Fruit fly (Drosophila melanogaster) whole organism, embryonic: Measurements from ENCODE around the gene sinu.

Experiments
- CG10147 ChIP-seq: fragments of 200-800 bp; sonication (Bioruptor generic); optimal IDR thresholded peaks from 2 replicates; lab custom pipeline; 2019; ENCODE audit warnings: missing biosample characterization, mild to moderate bottlenecking, missing genetic modification characterization, moderate library complexity
- CG10959 ChIP-seq: fragments of 200-800 bp; sonication (Bioruptor generic); IDR thresholded peaks from 2 replicates; pipeline ENCODE4 v1.3.6; 2022; ENCODE audit warnings: missing biosample characterization, missing genetic modification characterization
- CG11504 ChIP-seq: fragments of 200-800 bp; sonication (Bioruptor generic); optimal IDR thresholded peaks from 3 replicates; lab custom pipeline; 2019; ENCODE audit warnings: missing biosample characterization, mild to moderate bottlenecking, missing genetic modification characterization, moderate library complexity
- CG12942 ChIP-seq: fragments of 200-800 bp; sonication (Bioruptor generic); optimal IDR thresholded peaks from 3 replicates; lab custom pipeline; 2016; ENCODE audit warnings: missing biosample characterization, missing genetic modification characterization
- CG13123 ChIP-seq: fragments of 200-800 bp; sonication (Bioruptor generic); optimal IDR thresholded peaks from 2 replicates; lab custom pipeline; 2016; ENCODE audit warnings: missing biosample characterization, missing genetic modification characterization
- CG2889 ChIP-seq: fragments of 200-800 bp; sonication (Bioruptor generic); IDR thresholded peaks from 3 replicates; pipeline ENCODE4 v1.3.6; 2022; ENCODE audit warnings: missing biosample characterization, missing genetic modification characterization
- CG6254 ChIP-seq: fragments of 200-800 bp; sonication (Bioruptor generic); optimal IDR thresholded peaks from 3 replicates; lab custom pipeline; 2017; ENCODE audit warnings: mild to moderate bottlenecking, missing biosample characterization, missing genetic modification reagents, missing genetic modification characterization
- CG6272 ChIP-seq: fragments of 200-800 bp; sonication (Bioruptor generic); IDR thresholded peaks from 2 replicates; pipeline ENCODE4 v1.3.6; 2022; ENCODE audit warnings: missing biosample characterization, missing genetic modification characterization
- CG6654 ChIP-seq: fragments of 200-800 bp; sonication (Bioruptor generic); optimal IDR thresholded peaks from 2 replicates; lab custom pipeline; 2017; ENCODE audit warnings: missing biosample characterization, mild to moderate bottlenecking, missing genetic modification characterization
- CG6765 ChIP-seq: fragments of 200-800 bp; sonication (Bioruptor generic); optimal IDR thresholded peaks from 3 replicates; lab custom pipeline; 2017; ENCODE audit warnings: missing biosample characterization, mild to moderate bottlenecking, missing genetic modification characterization
- CG7786 ChIP-seq: fragments of 200-800 bp; sonication (Bioruptor generic); optimal IDR thresholded peaks from 2 replicates; lab custom pipeline; 2016; ENCODE audit warnings: missing biosample characterization, missing genetic modification characterization
- CG8281 ChIP-seq: fragments of 200-800 bp; sonication (Bioruptor generic); optimal IDR thresholded peaks from 2 replicates; lab custom pipeline; 2018; ENCODE audit warnings: missing biosample characterization, mild to moderate bottlenecking, missing genetic modification characterization, moderate library complexity
- CG8290 ChIP-seq, 3 experiments: fragments of 200-800 bp; sonication (Bioruptor generic); optimal IDR thresholded peaks; 2 replicates each; lab custom pipeline; 2016 to 2019; ENCODE audit warnings: missing biosample characterization in 3 of 3, missing genetic modification characterization in 3 of 3, mild to moderate bottlenecking in 2 of 3, moderate library complexity in 1 of 3
- CG8388 ChIP-seq: fragments of 200-800 bp; sonication (Bioruptor generic); optimal IDR thresholded peaks from 2 replicates; lab custom pipeline; 2019; ENCODE audit warnings: missing biosample characterization, mild to moderate bottlenecking, missing genetic modification characterization, moderate library complexity
- CG9932 ChIP-seq: fragments of 200-800 bp; sonication (Bioruptor generic); IDR thresholded peaks from 2 replicates; pipeline ENCODE4 v1.3.6; 2022; ENCODE audit warnings: missing biosample characterization, missing genetic modification characterization
- CHES-1-like ChIP-seq: fragments of 200-800 bp; sonication (Bioruptor generic); optimal IDR thresholded peaks from 2 replicates; lab custom pipeline; 2016; ENCODE audit warnings: missing biosample characterization, missing genetic modification characterization
- Dek ChIP-seq: fragments of 200-800 bp; sonication (Bioruptor generic); optimal IDR thresholded peaks from 3 replicates; lab custom pipeline; 2019; ENCODE audit warnings: missing biosample characterization, mild to moderate bottlenecking, missing genetic modification characterization, moderate library complexity
- Drgx ChIP-seq: fragments of 200-800 bp; sonication (Bioruptor generic); IDR thresholded peaks from 2 replicates; pipeline ENCODE4 v1.3.6; 2022; ENCODE audit warnings: missing biosample characterization, missing genetic modification characterization
- HmgZ ChIP-seq: fragments of 200-800 bp; sonication (Bioruptor generic); optimal IDR thresholded peaks from 2 replicates; lab custom pipeline; 2018; ENCODE audit warnings: missing biosample characterization, mild to moderate bottlenecking, missing genetic modification characterization
- Med ChIP-seq: fragments of 200-800 bp; sonication (Bioruptor generic); peaks from one replicate; lab custom pipeline; 2016; ENCODE audit warnings: missing biosample characterization, missing genetic modification characterization, mild to moderate bottlenecking, inconsistent platforms, moderate library complexity
- Nf-YC ChIP-seq: fragments of 200-800 bp; optimal IDR thresholded peaks from 3 replicates; lab custom pipeline; 2019; ENCODE audit warnings: missing biosample characterization, mild to moderate bottlenecking, missing genetic modification characterization, moderate library complexity
- Ptx1 ChIP-seq: fragments of 200-800 bp; sonication (Bioruptor generic); IDR thresholded peaks from 2 replicates; pipeline ENCODE4 v1.3.6; 2022; ENCODE audit warnings: missing biosample characterization, missing genetic modification characterization
- Rx ChIP-seq: fragments of 200-800 bp; sonication (Bioruptor generic); IDR thresholded peaks from 2 replicates; pipeline ENCODE4 v1.3.6; 2022; ENCODE audit warnings: missing biosample characterization, missing genetic modification characterization
- Sry-β ChIP-seq: fragments of 200-800 bp; sonication (Bioruptor generic); optimal IDR thresholded peaks from 2 replicates; lab custom pipeline; 2018; ENCODE audit warnings: missing biosample characterization, mild to moderate bottlenecking, missing genetic modification characterization, moderate library complexity
- Trl ChIP-seq, 3 experiments: fragments of >200 bp in 2 of 3; fragments of 200-800 bp in 1 of 3; sonication (Bioruptor generic) in 1 of 3; optimal IDR thresholded peaks; 2 replicates in 1 of 3; 3 replicates in 2 of 3; lab custom pipeline; 2016 to 2017; ENCODE audit warnings: missing biosample characterization in 1 of 3, missing genetic modification characterization in 1 of 3
- al ChIP-seq: fragments of 200-800 bp; sonication (Bioruptor generic); IDR thresholded peaks from 2 replicates; pipeline ENCODE4 v1.3.6; 2022; ENCODE audit warnings: missing biosample characterization, missing genetic modification characterization
- btn ChIP-seq: fragments of 200-800 bp; sonication (Bioruptor generic); optimal IDR thresholded peaks from 2 replicates; lab custom pipeline; 2016; ENCODE audit warnings: missing biosample characterization, missing genetic modification characterization
- chinmo ChIP-seq: fragments of 200-800 bp; sonication (Bioruptor generic); IDR thresholded peaks from 4 replicates; pipeline ENCODE4 v1.3.6; 2022; ENCODE audit warnings: missing biosample characterization, missing genetic modification characterization; ENCODE audit not compliant: partially characterized antibody
- chm ChIP-seq: fragments of 200-800 bp; sonication (Bioruptor generic); IDR thresholded peaks from 2 replicates; pipeline ENCODE4 v1.3.6; 2022; ENCODE audit warnings: missing biosample characterization, missing genetic modification characterization
- da ChIP-seq: fragments of 200-800 bp; sonication (Bioruptor generic); optimal IDR thresholded peaks from 2 replicates; lab custom pipeline; 2016; ENCODE audit warnings: missing biosample characterization, missing genetic modification characterization
- dimm ChIP-seq: fragments of 200-800 bp; sonication (Bioruptor generic); IDR thresholded peaks from 2 replicates; pipeline ENCODE4 v1.3.6; 2022; ENCODE audit warnings: missing biosample characterization, missing genetic modification characterization
- disco-r ChIP-seq: fragments of 200-800 bp; sonication (Bioruptor generic); optimal IDR thresholded peaks from 2 replicates; lab custom pipeline; 2016; ENCODE audit warnings: missing biosample characterization, missing genetic modification characterization
- dysf ChIP-seq: fragments of 200-800 bp; sonication (Bioruptor generic); IDR thresholded peaks from 3 replicates; pipeline ENCODE4 v1.3.6; 2022; ENCODE audit warnings: missing biosample characterization, missing genetic modification characterization
- gce ChIP-seq: fragments of 200-800 bp; sonication (Bioruptor generic); IDR thresholded peaks from 3 replicates; pipeline ENCODE4 v1.3.6; 2022; ENCODE audit warnings: missing biosample characterization, missing genetic modification characterization
- gcm ChIP-seq: fragments of 200-800 bp; sonication (Bioruptor generic); optimal IDR thresholded peaks from 2 replicates; lab custom pipeline; 2019; ENCODE audit warnings: missing biosample characterization, mild to moderate bottlenecking, missing genetic modification characterization, moderate library complexity
- grau ChIP-seq: fragments of 200-800 bp; optimal IDR thresholded peaks from 3 replicates; lab custom pipeline; 2019; ENCODE audit warnings: missing biosample characterization, mild to moderate bottlenecking, missing genetic modification characterization, moderate library complexity
- gsb ChIP-seq: fragments of 200-800 bp; sonication (Bioruptor generic); IDR thresholded peaks from 2 replicates; pipeline ENCODE4 v1.3.6; 2022; ENCODE audit warnings: missing biosample characterization, missing genetic modification characterization
- jing ChIP-seq: fragments of 200-800 bp; sonication (Bioruptor generic); optimal IDR thresholded peaks from 2 replicates; lab custom pipeline; 2018; ENCODE audit warnings: missing biosample characterization, mild to moderate bottlenecking, missing genetic modification characterization
- lmd ChIP-seq: fragments of 200-800 bp; sonication (Bioruptor generic); IDR thresholded peaks from 2 replicates; pipeline ENCODE4 v1.3.6; 2022; ENCODE audit warnings: missing biosample characterization, missing genetic modification characterization
- peb ChIP-seq: fragments of 200-800 bp; sonication (Bioruptor generic); IDR thresholded peaks from 2 replicates; pipeline ENCODE4 v1.3.6; 2022; ENCODE audit warnings: missing biosample characterization, missing genetic modification characterization
- prd ChIP-seq, 3 experiments: fragments of >200 bp in 2 of 3; fragments of 200-800 bp in 1 of 3; sonication (Bioruptor generic) in 1 of 3; optimal IDR thresholded peaks in 2 of 3; IDR thresholded peaks in 1 of 3; 2 replicates in 2 of 3; 3 replicates in 1 of 3; pipeline versions ENCODE4 v1.3.6 to Lab custom; 2017 to 2022; ENCODE audit warnings: missing biosample characterization in 1 of 3, missing genetic modification characterization in 1 of 3
- shn ChIP-seq: fragments of 200-800 bp; sonication (Bioruptor generic); optimal IDR thresholded peaks from 3 replicates; lab custom pipeline; 2016; ENCODE audit warnings: missing biosample characterization, missing genetic modification characterization
- sisA ChIP-seq: fragments of 200-800 bp; sonication (Bioruptor generic); IDR thresholded peaks from 2 replicates; pipeline ENCODE4 v1.3.6; 2022; ENCODE audit warnings: missing biosample characterization, missing genetic modification characterization
- z ChIP-seq: fragments of 200-800 bp; sonication (Bioruptor generic); IDR thresholded peaks from 3 replicates; pipeline ENCODE4 v1.3.6; 2022; ENCODE audit warnings: missing biosample characterization, missing genetic modification characterization

sinu gene

dm6 chr3L:5577250-5578138 lies 16.1 kb upstream of the sinu start, which contains the start of gene Msr-110 (continued):
- TF ChIP-seq z (GFP tag; lab: Robert Waterston, UW), result no peak
- peak; percentile 67 for TF ChIP-seq CG6654 (GFP tag; lab: Kevin White, UChicago)
- peak; percentile 37 for TF ChIP-seq CG8290 (GFP tag; optimal IDR thresholded peaks at IDR 0.05; lab: Kevin White, UChicago)
- peak in 1 of 2 experiments; percentile 83 for TF ChIP-seq CG8290 (tag; optimal IDR thresholded peaks at IDR 0.05; lab: Kevin White, UChicago)
- peak; percentile 75 for TF ChIP-seq CG7786
- peak; percentile 76 for TF ChIP-seq gsb (GFP tag; lab: Robert Waterston, UW)
- peak; percentile 86 for TF ChIP-seq CG6765 (GFP tag; lab: Kevin White, UChicago)
- peak; percentile 79 for TF ChIP-seq shn (GFP tag; lab: Kevin White, UChicago)
- peak; percentile 21; the same call in 1 of the 2 replicates for TF ChIP-seq dimm (GFP tag; lab: Robert Waterston, UW)
- peak; percentile 77 for TF ChIP-seq CG8281
- TF ChIP-seq sisA (GFP tag; lab: Robert Waterston, UW), result peak; percentile 87
- peak; percentile 93 for TF ChIP-seq Dek (tag; lab: Kevin White, UChicago)
- no peak for TF ChIP-seq CG13123 (GFP tag; lab: Kevin White, UChicago)
- peak; percentile 6 for TF ChIP-seq Sry-β (GFP tag; lab: Kevin White, UChicago)
- peak; percentile 67 for TF ChIP-seq CG12942 (GFP tag; lab: Kevin White, UChicago)
- peak; percentile 74 for TF ChIP-seq CHES-1-like (GFP tag; lab: Kevin White, UChicago)
- TF ChIP-seq CG6272 (GFP tag; lab: Robert Waterston, UW), result peak; percentile 81

- TF ChIP-seq grau (tag; lab: Kevin White, UChicago) (peak; percentile 74), jing (no peak), prd (optimal IDR thresholded peaks at IDR 0.05; lab: Kevin White, UChicago) (no peak), prd (GFP tag; IDR thresholded peaks at IDR 0.05; lab: Robert Waterston, UW) (peak; percentile 10; the same call in 1 of the 3 replicates), CG6254 (GFP tag; lab: Kevin White, UChicago) (peak; percentile 31), btn (GFP tag; lab: Kevin White, UChicago) (no peak), chm (GFP tag; lab: Robert Waterston, UW) (no peak), Drgx (GFP tag; lab: Robert Waterston, UW) (0 out of 2 replicates have a peak, but pooled peaks have one; percentile 17), Med (peak; percentile 77), Ptx1 (GFP tag; lab: Robert Waterston, UW) (0 out of 2 replicates have a peak, but pooled peaks have one; percentile 11), lmd (peak; percentile 12; the same call in 1 of the 2 replicates), Nf-YC (tag; lab: Kevin White, UChicago) (peak; percentile 81), CG11504 (tag; lab: Kevin White, UChicago) (peak; percentile 7), dysf (GFP tag; lab: Robert Waterston, UW) (0 out of 3 replicates have a peak, but pooled peaks have one; percentile 6)
Observed at dm6 chr3L:5576543-5576942, 15.1 kb upstream of the sinu start.

dm6 chr3L:5575524-5575923 lies 14.1 kb upstream of the sinu start:
- no peak for TF ChIP-seq da
- TF ChIP-seq Trl (optimal IDR thresholded peaks at IDR 0.05; lab: Kevin White, UChicago), result no peak
- no peak for TF ChIP-seq Trl (GFP tag; optimal IDR thresholded peaks at IDR 0.05; lab: Kevin White, UChicago)
- peak; percentile 43 for TF ChIP-seq Med
- TF ChIP-seq CG8388 (GFP tag; lab: Kevin White, UChicago), result peak; percentile 62
- TF ChIP-seq, all 482 proteins: peak for 2

- no peak for TF ChIP-seq HmgZ (tag; lab: Kevin White, UChicago)
- TF ChIP-seq peb (GFP tag; lab: Robert Waterston, UW), result no peak
- 0 out of 3 replicates have a peak, but pooled peaks have one; percentile 17 for TF ChIP-seq CG2889
- no peak for TF ChIP-seq Rx (GFP tag; lab: Robert Waterston, UW)
- TF ChIP-seq chinmo (GFP tag; lab: Robert Waterston, UW), result 0 out of 4 replicates have a peak, but pooled peaks have one; percentile 39
- 0 out of 2 replicates have a peak, but pooled peaks have one; percentile 10 for TF ChIP-seq CG9932 (GFP tag; lab: Robert Waterston, UW)
- no peak for TF ChIP-seq gcm (GFP tag; lab: Kevin White, UChicago)
- TF ChIP-seq CG10959 (GFP tag; lab: Robert Waterston, UW), result no peak
- TF ChIP-seq disco-r (GFP tag; lab: Kevin White, UChicago), result no peak
- no peak for TF ChIP-seq gce (GFP tag; lab: Robert Waterston, UW)
- no peak for TF ChIP-seq al (GFP tag; lab: Robert Waterston, UW)
- TF ChIP-seq CG10147 (GFP tag; lab: Kevin White, UChicago), result no peak
Observed at dm6 chr3L:5571051-5571450, 9.7 kb upstream of the sinu start.
